Worm (Caenorhabditis elegans) whole organism, late embryonic: ENCODE measurements around the gene gro-1.

Experiments
- F13H6.1 ChIP-seq: sonication (generic microtip); optimal IDR thresholded peaks from 2 replicates; lab custom pipeline; 2016; ENCODE audit warnings: missing genetic modification characterization, missing compliant biosample characterization
- K02D7.2 ChIP-seq: sonication (generic microtip); optimal IDR thresholded peaks from 2 replicates; lab custom pipeline; 2017; ENCODE audit warnings: mild to moderate bottlenecking, missing genetic modification characterization, missing compliant biosample characterization
- K09A11.1 ChIP-seq: sonication (generic microtip); optimal IDR thresholded peaks from 2 replicates; lab custom pipeline; 2017; ENCODE audit warnings: antibody characterized with exemption, mild to moderate bottlenecking, missing genetic modification characterization, missing compliant biosample characterization; ENCODE audit not compliant: insufficient read depth
- Y22D7AL.16 ChIP-seq: sonication (generic microtip); optimal IDR thresholded peaks from 2 replicates; lab custom pipeline; 2016; ENCODE audit warnings: missing genetic modification characterization, missing compliant biosample characterization
- ceh-14 ChIP-seq: sonication (generic microtip); optimal IDR thresholded peaks from 2 replicates; lab custom pipeline; 2016; ENCODE audit warnings: missing genotype, missing genetic modification characterization, missing compliant biosample characterization
- ceh-22 ChIP-seq: sonication (generic microtip); optimal IDR thresholded peaks from 2 replicates; lab custom pipeline; 2017; ENCODE audit warnings: missing biosample characterization, missing genetic modification characterization
- ceh-24 ChIP-seq: sonication (generic microtip); optimal IDR thresholded peaks from 2 replicates; lab custom pipeline; 2016; ENCODE audit warnings: mild to moderate bottlenecking, missing genetic modification characterization, missing compliant biosample characterization
- ceh-31 ChIP-seq: sonication (generic microtip); optimal IDR thresholded peaks from 2 replicates; lab custom pipeline; 2016; ENCODE audit warnings: missing genetic modification characterization, missing compliant biosample characterization
- ceh-45 ChIP-seq: fragments of 200-800 bp; sonication (Bioruptor generic); IDR thresholded peaks from 2 replicates; pipeline ENCODE4 v1.3.6; 2022; ENCODE audit warnings: missing genetic modification reagents, missing genetic modification characterization, missing compliant biosample characterization
- ceh-6 ChIP-seq: fragments of 200-800 bp; sonication (Bioruptor generic); optimal IDR thresholded peaks from 2 replicates; lab custom pipeline; 2018; ENCODE audit warnings: mild to moderate bottlenecking, missing genetic modification characterization, missing compliant biosample characterization
- dmd-4 ChIP-seq: sonication (generic microtip); optimal IDR thresholded peaks from 2 replicates; lab custom pipeline; 2016; ENCODE audit warnings: borderline replicate concordance, missing genetic modification characterization, missing compliant biosample characterization
- dve-1 ChIP-seq: sonication (generic microtip); optimal IDR thresholded peaks from 2 replicates; lab custom pipeline; 2017; ENCODE audit warnings: antibody characterized with exemption, mild to moderate bottlenecking, missing genetic modification characterization, missing compliant biosample characterization
- ets-4 ChIP-seq: sonication (generic microtip); optimal IDR thresholded peaks from 2 replicates; lab custom pipeline; 2016; ENCODE audit warnings: missing genetic modification characterization, missing compliant biosample characterization
- eyg-1 ChIP-seq: sonication (generic microtip); optimal IDR thresholded peaks from 2 replicates; lab custom pipeline; 2016; ENCODE audit warnings: missing genotype, missing genetic modification characterization, missing compliant biosample characterization
- fax-1 ChIP-seq: sonication (generic microtip); optimal IDR thresholded peaks from 2 replicates; lab custom pipeline; 2016; ENCODE audit warnings: missing genotype, missing genetic modification characterization, missing compliant biosample characterization
- fkh-10 ChIP-seq: fragments of 150-350 bp; optimal IDR thresholded peaks from 2 replicates; lab custom pipeline; 2014; ENCODE audit warnings: missing biosample characterization, missing genetic modification reagents, missing genetic modification characterization
- fkh-6 ChIP-seq: sonication (generic microtip); optimal IDR thresholded peaks from 2 replicates; lab custom pipeline; 2016; ENCODE audit warnings: missing genetic modification characterization, missing compliant biosample characterization
- hlh-13 ChIP-seq: fragments of 200-800 bp; sonication (Bioruptor generic); optimal IDR thresholded peaks from 2 replicates; lab custom pipeline; 2018; ENCODE audit warnings: mild to moderate bottlenecking, missing genetic modification characterization, missing compliant biosample characterization
- hlh-15 ChIP-seq: sonication (generic microtip); optimal IDR thresholded peaks from 2 replicates; lab custom pipeline; 2016; ENCODE audit warnings: missing genetic modification characterization, missing compliant biosample characterization
- hlh-30 ChIP-seq: sonication (generic microtip); optimal IDR thresholded peaks from 2 replicates; lab custom pipeline; 2017; ENCODE audit warnings: antibody characterized with exemption, missing genetic modification characterization, missing compliant biosample characterization; ENCODE audit not compliant: insufficient read depth
- lin-11 ChIP-seq: fragments of 200-800 bp; sonication (Bioruptor generic); optimal IDR thresholded peaks from 2 replicates; lab custom pipeline; 2018; ENCODE audit warnings: mild to moderate bottlenecking, missing genetic modification characterization, missing compliant biosample characterization
- mec-3 ChIP-seq: sonication (generic microtip); optimal IDR thresholded peaks from 2 replicates; lab custom pipeline; 2016; ENCODE audit warnings: borderline replicate concordance, missing genetic modification characterization, missing compliant biosample characterization
- nfya-1 ChIP-seq: sonication (generic microtip); optimal IDR thresholded peaks from 2 replicates; lab custom pipeline; 2017; ENCODE audit warnings: missing genetic modification characterization, mild to moderate bottlenecking, missing compliant biosample characterization, antibody characterized with exemption, moderate library complexity
- npax-4 ChIP-seq: sonication (generic microtip); optimal IDR thresholded peaks from 2 replicates; lab custom pipeline; 2016; ENCODE audit warnings: missing genetic modification characterization, missing compliant biosample characterization
- odd-2 ChIP-seq: sonication (generic microtip); optimal IDR thresholded peaks from 2 replicates; lab custom pipeline; 2017; ENCODE audit warnings: antibody characterized with exemption, mild to moderate bottlenecking, missing genetic modification characterization, missing compliant biosample characterization
- pag-3 ChIP-seq: sonication (generic microtip); optimal IDR thresholded peaks from 2 replicates; lab custom pipeline; 2016; ENCODE audit warnings: missing compliant biosample characterization, missing genetic modification characterization, borderline replicate concordance
- pha-2 ChIP-seq: sonication (generic microtip); optimal IDR thresholded peaks from 2 replicates; lab custom pipeline; 2017; ENCODE audit warnings: mild to moderate bottlenecking, missing genetic modification characterization, missing compliant biosample characterization
- pha-4 ChIP-seq: fragments of 150-350 bp; optimal IDR thresholded peaks from 2 replicates; lab custom pipeline; 2018; ENCODE audit warnings: missing biosample characterization, missing genetic modification reagents, missing genetic modification characterization
- pqm-1 ChIP-seq: sonication (generic microtip); optimal IDR thresholded peaks from 2 replicates; lab custom pipeline; 2016; ENCODE audit warnings: missing genetic modification characterization, missing compliant biosample characterization
- pros-1 ChIP-seq: fragments of 150-350 bp; optimal IDR thresholded peaks from 2 replicates; lab custom pipeline; 2014; ENCODE audit warnings: missing biosample characterization, missing genetic modification reagents, missing genetic modification characterization
- ref-2 ChIP-seq: sonication (generic microtip); optimal IDR thresholded peaks from 2 replicates; lab custom pipeline; 2016; ENCODE audit warnings: missing genetic modification characterization, missing compliant biosample characterization
- rnt-1 ChIP-seq: sonication (generic microtip); optimal IDR thresholded peaks from 2 replicates; lab custom pipeline; 2016; ENCODE audit warnings: missing genetic modification characterization, missing compliant biosample characterization
- sox-2 ChIP-seq: fragments of 200-800 bp; sonication (Bioruptor generic); IDR thresholded peaks from 2 replicates; pipeline ENCODE4 v1.3.6; 2022; ENCODE audit warnings: missing genetic modification reagents, missing genetic modification characterization, missing compliant biosample characterization
- syd-9 ChIP-seq: sonication (generic microtip); optimal IDR thresholded peaks from 2 replicates; lab custom pipeline; 2016; ENCODE audit warnings: mild to moderate bottlenecking, missing genetic modification characterization, moderate library complexity, missing compliant biosample characterization
- tbx-2 ChIP-seq: sonication (generic microtip); optimal IDR thresholded peaks from 2 replicates; lab custom pipeline; 2016; ENCODE audit warnings: missing genetic modification characterization, missing compliant biosample characterization
- tbx-7 ChIP-seq: sonication (generic microtip); optimal IDR thresholded peaks from 2 replicates; lab custom pipeline; 2016; ENCODE audit warnings: missing genotype, missing genetic modification characterization, missing compliant biosample characterization
- unc-3 ChIP-seq, 2 experiments: fragments of 200-800 bp in 1 of 2; sonication (Bioruptor generic) in 1 of 2; sonication (generic microtip) in 1 of 2; conservative IDR thresholded peaks in 1 of 2; optimal IDR thresholded peaks in 1 of 2; 2 replicates each; pipeline versions ENCODE4 v1.3.6 to Lab custom; 2016 to 2022; ENCODE audit warnings: missing compliant biosample characterization in 2 of 2, missing genetic modification characterization in 2 of 2, missing genetic modification reagents in 1 of 2
- unc-42 ChIP-seq: sonication (generic microtip); optimal IDR thresholded peaks from 2 replicates; lab custom pipeline; 2016; ENCODE audit warnings: missing genotype, missing genetic modification characterization, missing compliant biosample characterization
- unc-55 ChIP-seq: sonication (generic microtip); optimal IDR thresholded peaks from 2 replicates; lab custom pipeline; 2017; ENCODE audit warnings: missing biosample characterization, missing genetic modification reagents, missing genetic modification characterization
- zip-5 ChIP-seq: sonication (generic microtip); optimal IDR thresholded peaks from 2 replicates; lab custom pipeline; 2016; ENCODE audit warnings: missing genetic modification characterization, missing compliant biosample characterization
- ztf-16 ChIP-seq: sonication (generic microtip); optimal IDR thresholded peaks from 2 replicates; lab custom pipeline; 2017; ENCODE audit warnings: missing genetic modification characterization, missing compliant biosample characterization

gro-1 gene

DNA sequence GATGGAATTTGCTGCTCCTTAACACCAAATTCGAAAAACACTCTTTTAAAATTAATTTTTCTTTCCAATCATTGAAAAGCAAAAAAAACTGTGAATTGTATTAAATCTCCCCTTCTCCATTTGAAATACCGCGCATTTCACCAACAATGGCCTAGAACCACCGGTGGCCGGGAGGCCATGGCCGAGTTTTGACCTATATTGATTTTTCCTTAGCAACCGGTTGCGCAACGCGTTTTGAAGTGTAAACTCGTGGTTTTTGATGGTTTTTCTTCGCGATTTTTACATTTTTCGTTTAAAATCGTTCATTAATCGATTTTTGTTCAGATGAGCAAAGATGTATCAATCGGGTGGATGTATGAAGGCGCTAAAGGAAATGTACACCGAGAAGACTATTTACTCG is 43.4 kb downstream of the gro-1 start, which contains the start of gene mog-3 (continued):
- peak; percentile 88 for TF ChIP-seq mec-3 (tag; lab: Kevin White, UChicago)
- no peak for TF ChIP-seq ceh-45 (GFP tag; lab: Robert Waterston, UW)
- TF ChIP-seq zip-5 (tag; lab: Kevin White, UChicago): peak; percentile 83
- TF ChIP-seq tbx-2 (tag; lab: Kevin White, UChicago): peak; percentile 91
- no peak for TF ChIP-seq lin-11 (tag; lab: Kevin White, UChicago)
- TF ChIP-seq K09A11.1 (tag; lab: Kevin White, UChicago): no peak
- TF ChIP-seq pag-3: no peak
- no peak for TF ChIP-seq pha-2 (tag; lab: Kevin White, UChicago)
- TF ChIP-seq hlh-30 (tag; lab: Kevin White, UChicago): peak; percentile 12
- TF ChIP-seq sox-2 (GFP tag; lab: Robert Waterston, UW): no peak
- peak; percentile 57 for TF ChIP-seq unc-42 (tag; lab: Kevin White, UChicago)
- TF ChIP-seq fkh-6 (tag; lab: Kevin White, UChicago): peak; percentile 69
- peak; percentile 100 for TF ChIP-seq ets-4 (tag; lab: Kevin White, UChicago)
- no peak for TF ChIP-seq ceh-24
- peak; percentile 59 for TF ChIP-seq F13H6.1
- TF ChIP-seq fkh-10 (GFP tag; lab: Kevin White, UChicago): no peak
- peak; percentile 50 for TF ChIP-seq pqm-1 (tag; lab: Kevin White, UChicago)
- TF ChIP-seq K02D7.2 (tag; lab: Kevin White, UChicago): no peak
- TF ChIP-seq fax-1: peak; percentile 68
- no peak for TF ChIP-seq eyg-1 (tag; lab: Kevin White, UChicago)
- TF ChIP-seq dve-1: no peak
- no peak for TF ChIP-seq ceh-22 (tag; lab: Kevin White, UChicago)
- TF ChIP-seq tbx-7 (tag; lab: Kevin White, UChicago): peak; percentile 89
- no peak for TF ChIP-seq npax-4
- peak; percentile 87 for TF ChIP-seq rnt-1
- TF ChIP-seq ref-2 (tag; lab: Kevin White, UChicago): peak; percentile 78
- TF ChIP-seq pros-1: no peak
- TF ChIP-seq hlh-13 (GFP tag; lab: Kevin White, UChicago): peak; percentile 32
- TF ChIP-seq ceh-6 (GFP tag; lab: Kevin White, UChicago): no peak
- TF ChIP-seq, all 69 proteins: peak for 33

DNA sequence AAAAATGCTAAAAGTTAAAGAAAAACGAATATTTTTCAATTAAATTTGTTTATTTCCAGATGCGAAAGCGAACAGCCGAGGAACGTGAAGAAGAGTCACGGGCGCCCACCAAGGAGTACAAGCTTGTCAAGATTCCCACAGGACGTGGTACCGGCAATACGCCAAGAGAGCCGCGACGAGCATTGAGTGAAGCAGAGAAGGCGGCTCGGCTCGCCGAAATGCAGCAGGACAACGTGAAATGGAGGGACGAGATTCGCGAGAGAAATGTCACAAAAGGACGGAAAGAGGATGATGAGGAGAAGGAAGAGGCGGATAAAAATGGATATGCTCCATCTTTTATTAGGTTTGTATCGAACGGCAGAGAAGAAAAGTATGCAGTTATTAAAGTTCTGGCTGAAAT is 45.5 kb downstream of the gro-1 start:
- TF ChIP-seq dmd-4 (tag; lab: Kevin White, UChicago) (no peak), ceh-14 (tag; lab: Kevin White, UChicago) (no peak), ets-4 (tag; lab: Kevin White, UChicago) (no peak), hlh-15 (no peak), tbx-2 (tag; lab: Kevin White, UChicago) (no peak), ref-2 (tag; lab: Kevin White, UChicago) (no peak), ztf-16 (no peak)

DNA sequence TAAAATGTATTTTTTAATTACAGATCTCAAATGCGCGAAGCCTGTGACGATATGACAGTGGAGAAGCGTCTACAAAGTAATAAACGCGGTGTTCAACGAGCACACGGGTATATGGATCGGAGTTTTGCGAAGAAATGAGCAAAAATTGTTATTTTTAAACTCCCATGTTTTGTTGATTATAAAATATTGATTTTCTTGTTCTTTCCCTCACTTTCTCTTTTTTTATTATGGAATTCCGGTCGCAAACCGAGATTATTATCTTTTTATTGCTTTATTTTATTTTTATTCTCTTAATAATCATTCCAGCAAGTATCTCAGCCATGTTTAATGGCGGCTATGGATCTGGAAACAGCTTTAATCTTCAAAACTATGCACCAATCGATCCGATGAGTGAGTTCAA is 46.0 kb downstream of the gro-1 start, which contains the start of gene pqe-1:
Gene pqe-1 (plus strand): TSS at position 301 of the 400 bp plus-strand sequence.
- TF ChIP-seq dmd-4 (tag; lab: Kevin White, UChicago) (no peak), nfya-1 (tag; lab: Kevin White, UChicago) (no peak), syd-9 (tag; lab: Kevin White, UChicago) (no peak), dve-1 (no peak), ceh-22 (tag; lab: Kevin White, UChicago) (no peak), unc-3 (GFP tag; conservative IDR thresholded peaks at IDR 0.05; lab: Robert Waterston, UW) (no peak), unc-3 (tag; optimal IDR thresholded peaks at IDR 0.05; lab: Kevin White, UChicago) (no peak), ceh-31 (tag; lab: Kevin White, UChicago) (no peak), Y22D7AL.16 (tag; lab: Kevin White, UChicago) (no peak), fkh-10 (GFP tag; lab: Kevin White, UChicago) (no peak), unc-55 (no peak), ceh-45 (GFP tag; lab: Robert Waterston, UW) (no peak), odd-2 (tag; lab: Kevin White, UChicago) (no peak), fkh-6 (tag; lab: Kevin White, UChicago) (no peak), hlh-15 (no peak), ceh-24 (no peak), ztf-16 (no peak), pha-4 (tag; lab: Kevin White, UChicago) (no peak)
